Worm (Caenorhabditis elegans) whole organism, young adult: ENCODE data around the gene C50D2.2.
A peak's percentile ranks its signal among the peaks of the same experiment; 100 is the strongest.

ENCODE experiments used
- B0261.1 ChIP-seq: sonication (generic microtip); optimal IDR thresholded peaks from 2 replicates; lab custom pipeline; 2016; ENCODE audit warnings: mild to moderate bottlenecking, missing genetic modification characterization, moderate library complexity, missing compliant biosample characterization
- B0336.3 ChIP-seq: fragments of 200-800 bp; sonication (Bioruptor generic); IDR thresholded peaks from 2 replicates; pipeline ENCODE4 v1.3.6; 2022; ENCODE audit warnings: missing genetic modification characterization, missing compliant biosample characterization
- F10E7.11 ChIP-seq: sonication (generic microtip); optimal IDR thresholded peaks from 2 replicates; lab custom pipeline; 2017; ENCODE audit warnings: mild to moderate bottlenecking, missing genetic modification characterization, moderate library complexity, missing compliant biosample characterization
- F33H1.4 ChIP-seq: fragments of 200-800 bp; sonication (Bioruptor generic); IDR thresholded peaks from 2 replicates; pipeline ENCODE4 v1.3.6; 2022; ENCODE audit warnings: missing genetic modification reagents, missing genetic modification characterization, missing compliant biosample characterization
- F39B2.1 ChIP-seq: fragments of 200-800 bp; sonication (Bioruptor generic); IDR thresholded peaks from 2 replicates; pipeline ENCODE4 v1.3.6; 2022; ENCODE audit warnings: missing genetic modification reagents, missing genetic modification characterization, missing compliant biosample characterization
- F52B5.7 ChIP-seq: sonication (generic microtip); optimal IDR thresholded peaks from 2 replicates; lab custom pipeline; 2016; ENCODE audit warnings: mild to moderate bottlenecking, missing genetic modification characterization, missing compliant biosample characterization
- F55B11.4 ChIP-seq: sonication (generic microtip); optimal IDR thresholded peaks from 2 replicates; lab custom pipeline; 2016; ENCODE audit warnings: missing compliant biosample characterization, missing genetic modification characterization, borderline replicate concordance; ENCODE audit not compliant: insufficient read depth
- F57C9.4 ChIP-seq: sonication (generic microtip); optimal IDR thresholded peaks from 2 replicates; lab custom pipeline; 2017; ENCODE audit warnings: mild to moderate bottlenecking, missing genetic modification characterization, missing compliant biosample characterization
- K12H6.12 ChIP-seq: fragments of 200-800 bp; sonication (Bioruptor generic); optimal IDR thresholded peaks from 2 replicates; lab custom pipeline; 2018; ENCODE audit warnings: mild to moderate bottlenecking, missing genetic modification characterization, missing compliant biosample characterization
- Y53G8AR.9 ChIP-seq: fragments of 200-800 bp; sonication (Bioruptor generic); conservative IDR thresholded peaks from 2 replicates; pipeline ENCODE4 v1.3.6; 2022; ENCODE audit warnings: missing genetic modification reagents, missing genetic modification characterization, missing compliant biosample characterization
- Y56A3A.18 ChIP-seq: fragments of 200-800 bp; sonication (Bioruptor generic); IDR thresholded peaks from 2 replicates; pipeline ENCODE4 v1.3.6; 2022; ENCODE audit warnings: missing genetic modification reagents, missing genetic modification characterization, missing compliant biosample characterization
- ama-1 ChIP-seq, 3 experiments: fragments of 150-350 bp in 1 of 3; sonication (generic microtip) in 2 of 3; optimal IDR thresholded peaks; 2 replicates each; lab custom pipeline; 2014 to 2018; ENCODE audit warnings: missing biosample characterization in 2 of 3, missing genetic modification characterization in 2 of 3, missing genetic modification reagents in 2 of 3
- aptf-2 ChIP-seq: fragments of 200-800 bp; sonication (Bioruptor generic); conservative IDR thresholded peaks from 2 replicates; pipeline ENCODE4 v1.3.6; 2022; ENCODE audit warnings: missing genetic modification reagents, missing genetic modification characterization, missing compliant biosample characterization
- athp-1 ChIP-seq: sonication (generic microtip); optimal IDR thresholded peaks from 2 replicates; lab custom pipeline; 2017; ENCODE audit warnings: mild to moderate bottlenecking, missing genetic modification characterization, missing compliant biosample characterization
- attf-3 ChIP-seq: fragments of 200-800 bp; sonication (Bioruptor generic); conservative IDR thresholded peaks from 2 replicates; pipeline ENCODE4 v1.3.6; 2022; ENCODE audit warnings: missing genetic modification reagents, missing genetic modification characterization, missing compliant biosample characterization
- attf-6 ChIP-seq: fragments of 200-800 bp; sonication (Bioruptor generic); IDR thresholded peaks from 2 replicates; pipeline ENCODE4 v1.3.6; 2022; ENCODE audit warnings: missing genetic modification reagents, missing genetic modification characterization, missing compliant biosample characterization
- ccch-3 ChIP-seq: fragments of 200-800 bp; sonication (Bioruptor generic); optimal IDR thresholded peaks from 2 replicates; lab custom pipeline; 2018; ENCODE audit warnings: mild to moderate bottlenecking, missing genetic modification characterization, missing compliant biosample characterization
- cebp-1 ChIP-seq, 2 experiments: fragments of 200-800 bp in 1 of 2; sonication (Bioruptor generic) in 1 of 2; sonication (generic microtip) in 1 of 2; IDR thresholded peaks in 1 of 2; optimal IDR thresholded peaks in 1 of 2; 2 replicates each; pipeline versions ENCODE4 v1.3.6 to Lab custom; 2017 to 2022; ENCODE audit warnings: missing compliant biosample characterization in 2 of 2, missing genetic modification characterization in 2 of 2, mild to moderate bottlenecking in 1 of 2, missing genetic modification reagents in 1 of 2, moderate library complexity in 1 of 2
- cebp-2 ChIP-seq: fragments of 200-800 bp; sonication (Bioruptor generic); IDR thresholded peaks from 2 replicates; pipeline ENCODE4 v1.3.6; 2022; ENCODE audit warnings: missing genetic modification characterization, missing compliant biosample characterization
- ceh-100 ChIP-seq: fragments of 200-800 bp; sonication (Bioruptor generic); IDR thresholded peaks from 2 replicates; pipeline ENCODE4 v1.3.6; 2022; ENCODE audit warnings: missing genetic modification reagents, missing genetic modification characterization, missing compliant biosample characterization
- ceh-27 ChIP-seq: fragments of 200-800 bp; sonication (Bioruptor generic); optimal IDR thresholded peaks from 2 replicates; lab custom pipeline; 2018; ENCODE audit warnings: mild to moderate bottlenecking, missing genetic modification characterization, moderate library complexity, missing compliant biosample characterization
- ceh-58 ChIP-seq: fragments of 200-800 bp; sonication (Bioruptor generic); IDR thresholded peaks from 2 replicates; pipeline ENCODE4 v1.3.6; 2022; ENCODE audit warnings: missing genetic modification characterization, missing compliant biosample characterization
- chd-7 ChIP-seq: sonication (generic microtip); optimal IDR thresholded peaks from 2 replicates; lab custom pipeline; 2016; ENCODE audit warnings: mild to moderate bottlenecking, missing genetic modification characterization, moderate library complexity, missing compliant biosample characterization
- gei-17 ChIP-seq: fragments of 200-800 bp; sonication (Bioruptor generic); optimal IDR thresholded peaks from 2 replicates; lab custom pipeline; 2018; ENCODE audit warnings: mild to moderate bottlenecking, missing genetic modification characterization, missing compliant biosample characterization
- hmg-1.2 ChIP-seq: fragments of 200-800 bp; sonication (Bioruptor generic); IDR thresholded peaks from 2 replicates; pipeline ENCODE4 v1.3.6; 2022; ENCODE audit warnings: missing genetic modification reagents, missing genetic modification characterization, missing compliant biosample characterization
- let-526 ChIP-seq: fragments of 200-800 bp; sonication (Bioruptor generic); IDR thresholded peaks from 2 replicates; pipeline ENCODE4 v1.3.6; 2022; ENCODE audit warnings: missing genetic modification reagents, missing genetic modification characterization, missing compliant biosample characterization
- lir-1 ChIP-seq: fragments of 200-800 bp; sonication (Bioruptor generic); conservative IDR thresholded peaks from 2 replicates; pipeline ENCODE4 v1.3.6; 2022; ENCODE audit warnings: missing genetic modification reagents, missing genetic modification characterization, missing compliant biosample characterization
- lsl-1 ChIP-seq: fragments of 200-800 bp; sonication (Bioruptor generic); optimal IDR thresholded peaks from 2 replicates; lab custom pipeline; 2018; ENCODE audit warnings: mild to moderate bottlenecking, missing genetic modification characterization, moderate library complexity, missing compliant biosample characterization
- lsy-27 ChIP-seq: sonication (generic microtip); optimal IDR thresholded peaks from 2 replicates; lab custom pipeline; 2017; ENCODE audit warnings: missing genetic modification characterization, mild to moderate bottlenecking, missing compliant biosample characterization, antibody characterized with exemption, missing genotype, borderline replicate concordance; ENCODE audit not compliant: insufficient read depth
- madf-10 ChIP-seq: sonication (generic microtip); optimal IDR thresholded peaks from 2 replicates; lab custom pipeline; 2016; ENCODE audit warnings: mild to moderate bottlenecking, missing genetic modification characterization, missing compliant biosample characterization
- madf-3 ChIP-seq: fragments of 200-800 bp; sonication (Bioruptor generic); IDR thresholded peaks from 2 replicates; pipeline ENCODE4 v1.3.6; 2022; ENCODE audit warnings: missing genetic modification reagents, missing genetic modification characterization, missing compliant biosample characterization
- mcd-1 ChIP-seq: fragments of 200-800 bp; sonication (Bioruptor generic); IDR thresholded peaks from 2 replicates; pipeline ENCODE4 v1.3.6; 2022; ENCODE audit warnings: missing genetic modification reagents, missing genetic modification characterization, missing compliant biosample characterization
- mes-4 ChIP-seq: sonication (generic microtip); optimal IDR thresholded peaks from 2 replicates; lab custom pipeline; 2016; ENCODE audit warnings: missing genotype, missing genetic modification characterization, missing compliant biosample characterization
- nfya-2 ChIP-seq: fragments of 200-800 bp; sonication (Bioruptor generic); IDR thresholded peaks from 2 replicates; pipeline ENCODE4 v1.3.6; 2022; ENCODE audit warnings: missing genetic modification reagents, missing genetic modification characterization, missing compliant biosample characterization
- nhr-27 ChIP-seq: fragments of 200-800 bp; sonication (Bioruptor generic); optimal IDR thresholded peaks from 2 replicates; lab custom pipeline; 2018; ENCODE audit warnings: mild to moderate bottlenecking, missing genetic modification characterization, moderate library complexity, missing compliant biosample characterization
- nhr-80 ChIP-seq: sonication (generic microtip); optimal IDR thresholded peaks from 2 replicates; lab custom pipeline; 2016; ENCODE audit warnings: missing genetic modification characterization, missing compliant biosample characterization
- repo-1 ChIP-seq: sonication (generic microtip); optimal IDR thresholded peaks from 2 replicates; lab custom pipeline; 2017; ENCODE audit warnings: mild to moderate bottlenecking, missing genetic modification characterization, missing compliant biosample characterization
- rpc-1 ChIP-seq, 2 experiments: fragments of 150-350 bp in 1 of 2; sonication (generic microtip) in 1 of 2; optimal IDR thresholded peaks; 2 replicates each; lab custom pipeline; 2014 to 2018; ENCODE audit warnings: missing biosample characterization in 1 of 2, missing genetic modification characterization in 1 of 2, missing genetic modification reagents in 1 of 2, missing genotype in 1 of 2
- sdz-38 ChIP-seq: sonication (generic microtip); optimal IDR thresholded peaks from 2 replicates; lab custom pipeline; 2016; ENCODE audit warnings: missing genotype, missing genetic modification characterization, missing compliant biosample characterization
- sea-2 ChIP-seq: fragments of 200-800 bp; sonication (Bioruptor generic); IDR thresholded peaks from 2 replicates; pipeline ENCODE4 v1.3.6; 2022; ENCODE audit warnings: missing genetic modification characterization, missing compliant biosample characterization
- snpc-3.4 ChIP-seq: sonication (generic microtip); optimal IDR thresholded peaks from 2 replicates; lab custom pipeline; 2017; ENCODE audit warnings: missing genetic modification characterization, mild to moderate bottlenecking, missing compliant biosample characterization, antibody characterized with exemption, moderate library complexity, missing genotype, missing genetic modification reagents
- snpc-4 ChIP-seq, 5 experiments: fragments of 150-350 bp in 1 of 5; sonication (generic microtip) in 4 of 5; optimal IDR thresholded peaks; 2 replicates each; lab custom pipeline; 2014 to 2018; ENCODE audit warnings: missing genetic modification characterization in 5 of 5, missing biosample characterization in 3 of 5, antibody characterized with exemption in 2 of 5, mild to moderate bottlenecking in 2 of 5, missing compliant biosample characterization in 2 of 5, missing genotype in 2 of 5, moderate library complexity in 2 of 5, missing genetic modification reagents in 1 of 5
- somi-1 ChIP-seq: fragments of 200-800 bp; sonication (Bioruptor generic); optimal IDR thresholded peaks from 2 replicates; lab custom pipeline; 2018; ENCODE audit warnings: mild to moderate bottlenecking, missing genetic modification characterization, missing compliant biosample characterization
- unc-62 ChIP-seq: fragments of 150-350 bp; optimal IDR thresholded peaks from 2 replicates; lab custom pipeline; 2014; ENCODE audit warnings: missing biosample characterization, missing genetic modification reagents, missing genetic modification characterization
- ztf-26 ChIP-seq: sonication (generic microtip); optimal IDR thresholded peaks from 2 replicates; lab custom pipeline; 2017; ENCODE audit warnings: missing genetic modification characterization, missing compliant biosample characterization
- ztf-3 ChIP-seq: fragments of 200-800 bp; sonication (Bioruptor generic); optimal IDR thresholded peaks from 2 replicates; lab custom pipeline; 2018; ENCODE audit warnings: mild to moderate bottlenecking, missing genetic modification characterization, missing compliant biosample characterization

The C50D2.2 gene

DNA sequence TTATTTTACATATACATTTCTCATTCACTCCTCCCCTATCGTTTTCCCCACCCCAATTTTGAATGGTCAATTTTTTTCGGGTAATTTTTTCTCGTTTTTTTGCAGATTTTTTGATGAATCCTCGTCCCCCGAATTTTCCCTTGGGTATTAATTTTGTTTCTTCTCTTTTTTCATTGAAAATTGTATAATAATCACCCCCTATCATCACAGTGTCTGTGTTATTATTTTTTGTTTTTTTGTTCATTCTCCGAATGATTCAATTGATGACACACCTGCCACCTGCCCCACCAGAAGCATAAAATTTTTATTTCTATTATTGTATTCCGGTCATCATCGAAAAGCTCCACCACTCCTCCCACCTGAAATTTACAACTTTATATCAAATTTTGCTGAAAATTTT is 43.3 kb downstream of the C50D2.2 start, which contains the start of gene T25D3.3:
TSS of gene T25D3.3 (plus strand) at position 301 of the 400 bp plus-strand sequence.
- no peak for TF ChIP-seq attf-6 (GFP tag; lab: Robert Waterston, UW)
- TF ChIP-seq rpc-1 (optimal IDR thresholded peaks at IDR 0.05; lab: Kevin White, UChicago): no peak
- no peak for TF ChIP-seq rpc-1 (tag; optimal IDR thresholded peaks at IDR 0.05; lab: Kevin White, UChicago)
- TF ChIP-seq F57C9.4: no peak
- no peak for TF ChIP-seq mes-4 (tag; lab: Kevin White, UChicago)
- no peak for TF ChIP-seq snpc-4 (GFP tag; optimal IDR thresholded peaks at IDR 0.05; lab: Kevin White, UChicago)
- TF ChIP-seq snpc-4 (tag; optimal IDR thresholded peaks at IDR 0.05; lab: Kevin White, UChicago): no peak
- TF ChIP-seq lir-1 (GFP tag; lab: Robert Waterston, UW): no peak
- TF ChIP-seq cebp-2 (GFP tag; lab: Robert Waterston, UW): no peak
- no peak for TF ChIP-seq K12H6.12 (tag; lab: Kevin White, UChicago)
- no peak for TF ChIP-seq aptf-2

DNA sequence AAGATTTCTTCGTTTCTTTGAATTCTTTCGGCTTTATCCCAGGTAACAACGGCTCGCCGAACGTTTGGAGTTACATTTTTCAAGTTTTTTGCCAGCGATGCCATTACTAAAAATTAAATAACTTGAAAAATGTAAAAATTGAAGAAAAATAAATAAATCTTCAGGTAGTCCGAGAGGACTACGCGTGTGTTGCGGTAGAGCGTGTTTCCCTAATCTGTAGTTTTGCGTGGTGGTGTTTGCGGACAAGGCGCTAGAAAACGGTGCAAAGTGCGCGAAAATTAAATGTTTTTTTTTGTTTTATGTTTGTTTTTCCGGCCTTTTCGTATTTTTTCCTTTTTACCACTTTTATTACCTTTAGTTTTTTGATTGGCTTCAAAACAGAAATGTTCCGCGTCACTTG is 46.9 kb downstream of the C50D2.2 start, which contains the start of gene mrpl-28:
TSS of gene mrpl-28 (minus strand) at position 106 of the 400 bp plus-strand sequence.
- TF ChIP-seq Y56A3A.18 (GFP tag; lab: Robert Waterston, UW): peak; percentile 73; the same call in 1 of the 2 replicates
- TF ChIP-seq B0336.3 (GFP tag; lab: Robert Waterston, UW): peak; percentile 52; the same call in 1 of the 2 replicates
- no peak for TF ChIP-seq F55B11.4 (tag; lab: Kevin White, UChicago)
- peak; percentile 32 for TF ChIP-seq gei-17 (GFP tag; lab: Kevin White, UChicago)
- no peak for TF ChIP-seq F52B5.7
- no peak for TF ChIP-seq ceh-58 (GFP tag; lab: Robert Waterston, UW)
- peak; percentile 89 for TF ChIP-seq Y53G8AR.9 (GFP tag; lab: Robert Waterston, UW)
- no peak for TF ChIP-seq lsy-27 (tag; lab: Kevin White, UChicago)
- peak; percentile 63 for TF ChIP-seq ceh-27
- no peak for TF ChIP-seq cebp-1 (GFP tag; IDR thresholded peaks at IDR 0.05; lab: Robert Waterston, UW)
- peak; percentile 72 for TF ChIP-seq cebp-1 (tag; optimal IDR thresholded peaks at IDR 0.05; lab: Kevin White, UChicago)
- TF ChIP-seq unc-62 (GFP tag; lab: Kevin White, UChicago): no peak
- peak; percentile 80 for TF ChIP-seq lir-1 (GFP tag; lab: Robert Waterston, UW)
- TF ChIP-seq nhr-80 (tag; lab: Kevin White, UChicago): peak; percentile 6
- TF ChIP-seq athp-1: peak; percentile 80
- no peak for TF ChIP-seq sdz-38 (tag; lab: Kevin White, UChicago)
- TF ChIP-seq mcd-1: peak; percentile 99
- TF ChIP-seq ztf-3: no peak
- TF ChIP-seq let-526 (GFP tag; lab: Robert Waterston, UW): no peak
- TF ChIP-seq ama-1 (optimal IDR thresholded peaks at IDR 0.05; lab: Kevin White, UChicago): no peak
- no peak for TF ChIP-seq ama-1 (GFP tag; optimal IDR thresholded peaks at IDR 0.05; lab: Kevin White, UChicago)
- peak; percentile 68 for TF ChIP-seq attf-3 (GFP tag; lab: Robert Waterston, UW)
- TF ChIP-seq ceh-100 (GFP tag; lab: Robert Waterston, UW): peak; percentile 76
- no peak for TF ChIP-seq nhr-27 (tag; lab: Kevin White, UChicago)
- peak; percentile 55 for TF ChIP-seq F33H1.4 (GFP tag; lab: Robert Waterston, UW)
- no peak for TF ChIP-seq sea-2
- TF ChIP-seq lsl-1: peak; percentile 58
- peak; percentile 50 for TF ChIP-seq madf-10
- TF ChIP-seq F10E7.11 (tag; lab: Kevin White, UChicago): no peak
- no peak for TF ChIP-seq F39B2.1 (GFP tag; lab: Robert Waterston, UW)
- no peak for TF ChIP-seq madf-3
- TF ChIP-seq chd-7: peak; percentile 46
- TF ChIP-seq B0261.1 (tag; lab: Kevin White, UChicago): no peak
- peak; percentile 75 for TF ChIP-seq snpc-3.4 (tag; lab: Kevin White, UChicago)
- peak; percentile 37 for TF ChIP-seq repo-1 (tag; lab: Kevin White, UChicago)
- no peak for TF ChIP-seq nfya-2 (GFP tag; lab: Robert Waterston, UW)
- TF ChIP-seq hmg-1.2 (GFP tag; lab: Robert Waterston, UW): peak; percentile 64
- no peak for TF ChIP-seq somi-1 (GFP tag; lab: Kevin White, UChicago)
- TF ChIP-seq ztf-26 (tag; lab: Kevin White, UChicago): no peak
- TF ChIP-seq ccch-3 (GFP tag; lab: Kevin White, UChicago): no peak
